Fruit fly (Drosophila melanogaster): ENCODE data around the gene CG9541.

DNA sequence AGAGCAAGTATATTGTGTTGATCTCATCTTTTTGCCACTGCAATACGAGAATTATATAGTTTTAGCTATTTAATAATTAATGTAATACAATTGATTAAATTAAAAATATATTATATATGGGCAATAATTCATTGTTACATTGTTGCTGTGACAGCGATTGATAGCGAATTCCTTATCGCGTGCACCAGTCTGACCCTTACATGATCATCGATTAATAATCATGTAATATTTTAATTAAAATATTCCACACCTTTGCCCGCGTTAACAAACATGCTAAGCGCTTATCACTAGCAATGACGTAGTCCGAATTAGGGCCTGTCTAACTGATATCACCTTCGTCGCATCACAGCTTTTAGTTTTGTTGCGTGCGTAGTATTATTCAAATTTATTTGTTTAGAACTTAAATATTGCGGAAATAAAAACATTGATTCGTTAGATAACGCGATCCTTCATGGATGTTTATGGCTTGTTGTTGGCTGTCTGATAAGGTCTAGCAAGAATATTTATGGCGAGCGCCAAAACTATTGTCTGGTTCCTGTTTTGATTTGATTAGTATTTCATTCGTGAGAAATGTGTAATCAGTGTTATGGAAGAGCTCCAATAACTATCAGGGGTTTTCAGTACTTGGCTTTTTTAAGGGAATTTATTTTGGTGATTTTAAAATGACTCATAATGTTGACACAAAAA is 12.2 kb upstream of the CG9541 start:
- TF ChIP-seq abd-A (tag; optimal IDR thresholded peaks at IDR 0.05) (no peak), tna (GFP tag; IDR thresholded peaks at IDR 0.05; ENCODE audit: partially characterized antibody) (no peak), CG18599 (GFP tag; optimal IDR thresholded peaks at IDR 0.05) (peak; percentile 25), pfk (GFP tag; optimal IDR thresholded peaks at IDR 0.05) (no peak), CG31441 (GFP tag; IDR thresholded peaks at IDR 0.05) (no peak)

All from whole organism, embryonic.